Worm (Caenorhabditis elegans): Measurements from ENCODE around the gene prx-6.

DNA sequence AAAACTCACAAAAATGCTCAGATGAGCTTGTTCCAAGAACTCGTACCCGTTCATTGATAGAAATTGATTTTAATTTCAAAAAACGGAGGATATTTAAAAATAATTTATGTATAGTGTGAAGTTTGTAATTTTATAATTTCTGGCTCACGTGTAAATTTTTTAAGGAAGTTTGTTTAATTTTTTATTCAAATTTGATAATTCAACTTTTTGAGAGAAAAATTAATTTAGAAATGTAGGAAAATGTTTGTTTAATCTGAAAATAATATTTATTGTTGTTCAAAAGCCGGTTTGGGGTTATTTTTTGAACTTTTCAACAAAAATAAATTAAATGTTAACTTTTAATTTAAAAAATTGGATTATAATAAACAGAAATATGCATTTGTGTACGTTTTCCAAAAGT is 43.8 kb downstream of the prx-6 start, which contains the start of gene K03B4.6:
- TF ChIP-seq zag-1 (tag; optimal IDR thresholded peaks at IDR 0.05) (no peak), ama-1 (optimal IDR thresholded peaks at IDR 0.05) (no peak)
